Fruit fly (Drosophila melanogaster): Measurements from ENCODE around the gene CG14785.

- TF ChIP-seq kay (GFP tag; ENCODE audit: borderline replicate concordance): no peak
- no peak for TF ChIP-seq tj (GFP tag; optimal IDR thresholded peaks at IDR 0.05)
- no peak for TF ChIP-seq Mnt (GFP tag; optimal IDR thresholded peaks at IDR 0.05)
- TF ChIP-seq CG14711 (tag; optimal IDR thresholded peaks at IDR 0.05): no peak
- TF ChIP-seq toe (GFP tag; optimal IDR thresholded peaks at IDR 0.05): no peak
- TF ChIP-seq Crg-1 (GFP tag; optimal IDR thresholded peaks at IDR 0.05): no peak
- TF ChIP-seq cnc (optimal IDR thresholded peaks at IDR 0.05): no peak
- TF ChIP-seq cic (GFP tag; optimal IDR thresholded peaks at IDR 0.05): no peak
- no peak for TF ChIP-seq Hr96 (GFP tag; optimal IDR thresholded peaks at IDR 0.05)
- no peak for TF ChIP-seq CG12768 (GFP tag; optimal IDR thresholded peaks at IDR 0.05)
- no peak for TF ChIP-seq CG7101 (tag; optimal IDR thresholded peaks at IDR 0.05)
- no peak for TF ChIP-seq CG7045 (GFP tag; optimal IDR thresholded peaks at IDR 0.05)
- TF ChIP-seq bab1 (GFP tag; optimal IDR thresholded peaks at IDR 0.05): no peak
Observed at dm6 chrX:1405779-1406178, 51.1 kb downstream of the CG14785 start.

Measured in whole organism, adult.